Worm (Caenorhabditis elegans) whole organism, mixed stage, embryonic: ENCODE data around the gene nspc-9.

Experiments used
- bed-3 ChIP-seq: fragments of 200-800 bp; sonication (Bioruptor generic); optimal IDR thresholded peaks from 3 replicates; lab custom pipeline; 2018; ENCODE audit warnings: mild to moderate bottlenecking, missing genetic modification characterization, moderate library complexity, missing compliant biosample characterization
- blmp-1 ChIP-seq: fragments of 150-350 bp; optimal IDR thresholded peaks from 2 replicates; lab custom pipeline; 2014; ENCODE audit warnings: missing biosample characterization, missing genetic modification characterization
- ceh-39 ChIP-seq: fragments of 150-350 bp; optimal IDR thresholded peaks from 2 replicates; lab custom pipeline; 2014; ENCODE audit warnings: missing biosample characterization, missing genetic modification characterization
- ceh-43 ChIP-seq: fragments of 200-800 bp; sonication (Bioruptor generic); optimal IDR thresholded peaks from 2 replicates; lab custom pipeline; 2018; ENCODE audit warnings: mild to moderate bottlenecking, missing genetic modification characterization, moderate library complexity, missing compliant biosample characterization
- ceh-83 ChIP-seq: fragments of 200-800 bp; sonication (Bioruptor generic); optimal IDR thresholded peaks from 2 replicates; lab custom pipeline; 2018; ENCODE audit warnings: mild to moderate bottlenecking, missing genetic modification characterization, missing compliant biosample characterization
- ces-1 ChIP-seq: fragments of 150-350 bp; optimal IDR thresholded peaks from 2 replicates; lab custom pipeline; 2014; ENCODE audit warnings: missing biosample characterization, missing genetic modification reagents, missing genetic modification characterization
- cnd-1 ChIP-seq: fragments of 200-800 bp; sonication (Bioruptor generic); optimal IDR thresholded peaks from 2 replicates; lab custom pipeline; 2018; ENCODE audit warnings: mild to moderate bottlenecking, missing genetic modification characterization, missing compliant biosample characterization
- drap-1 ChIP-seq: fragments of 200-800 bp; sonication (Bioruptor generic); optimal IDR thresholded peaks from 3 replicates; lab custom pipeline; 2018; ENCODE audit warnings: mild to moderate bottlenecking, missing genetic modification characterization, missing compliant biosample characterization
- elt-1 ChIP-seq: sonication (generic microtip); optimal IDR thresholded peaks from 2 replicates; lab custom pipeline; 2017; ENCODE audit warnings: missing genetic modification characterization, mild to moderate bottlenecking, missing compliant biosample characterization, antibody characterized with exemption, moderate library complexity, borderline replicate concordance; ENCODE audit not compliant: insufficient read depth
- elt-3 ChIP-seq: fragments of 150-350 bp; optimal IDR thresholded peaks from 2 replicates; lab custom pipeline; 2014; ENCODE audit warnings: missing biosample characterization, missing genetic modification characterization
- flh-1 ChIP-seq: fragments of 200-800 bp; sonication (Bioruptor generic); optimal IDR thresholded peaks from 2 replicates; lab custom pipeline; 2018; ENCODE audit warnings: mild to moderate bottlenecking, missing genetic modification characterization, moderate library complexity, missing compliant biosample characterization
- ham-2 ChIP-seq: fragments of 200-800 bp; sonication (Bioruptor generic); optimal IDR thresholded peaks from 2 replicates; lab custom pipeline; 2018; ENCODE audit warnings: mild to moderate bottlenecking, missing genetic modification characterization, missing compliant biosample characterization
- hlh-1 ChIP-seq: fragments of 150-350 bp; optimal IDR thresholded peaks from 2 replicates; lab custom pipeline; 2014; ENCODE audit warnings: missing biosample characterization, missing genetic modification reagents, missing genetic modification characterization
- lin-32 ChIP-seq: fragments of 200-800 bp; sonication (Bioruptor generic); optimal IDR thresholded peaks from 2 replicates; lab custom pipeline; 2018; ENCODE audit warnings: mild to moderate bottlenecking, missing genetic modification characterization, missing compliant biosample characterization
- lsy-2 ChIP-seq: fragments of 150-350 bp; optimal IDR thresholded peaks from 2 replicates; lab custom pipeline; 2014; ENCODE audit warnings: missing biosample characterization, missing genetic modification characterization
- mab-5 ChIP-seq: fragments of 150-350 bp; optimal IDR thresholded peaks from 2 replicates; lab custom pipeline; 2014; ENCODE audit warnings: missing biosample characterization, missing genetic modification characterization
- mls-2 ChIP-seq: sonication (generic microtip); optimal IDR thresholded peaks from 2 replicates; lab custom pipeline; 2016; ENCODE audit warnings: mild to moderate bottlenecking, missing genetic modification characterization, moderate library complexity, missing compliant biosample characterization
- nhr-12 ChIP-seq: fragments of 150-350 bp; optimal IDR thresholded peaks from 2 replicates; lab custom pipeline; 2014; ENCODE audit warnings: missing biosample characterization, missing genetic modification characterization
- nhr-2 ChIP-seq: fragments of 150-350 bp; optimal IDR thresholded peaks from 2 replicates; lab custom pipeline; 2014; ENCODE audit warnings: missing biosample characterization, missing genetic modification characterization
- nhr-237 ChIP-seq: fragments of 150-350 bp; optimal IDR thresholded peaks from 2 replicates; lab custom pipeline; 2014; ENCODE audit warnings: missing biosample characterization, missing genetic modification characterization
- nhr-28 ChIP-seq: fragments of 150-350 bp; optimal IDR thresholded peaks from 2 replicates; lab custom pipeline; 2014; ENCODE audit warnings: missing biosample characterization, missing genetic modification characterization
- nhr-76 ChIP-seq: sonication (generic microtip); optimal IDR thresholded peaks from 2 replicates; lab custom pipeline; 2017; ENCODE audit warnings: missing biosample characterization, missing genetic modification characterization
- pha-4 ChIP-seq: fragments of 150-350 bp; optimal IDR thresholded peaks from 2 replicates; lab custom pipeline; 2018; ENCODE audit warnings: missing biosample characterization, missing genetic modification reagents, missing genetic modification characterization
- sem-2 ChIP-seq: fragments of 200-800 bp; sonication (Bioruptor generic); optimal IDR thresholded peaks from 2 replicates; lab custom pipeline; 2018; ENCODE audit warnings: mild to moderate bottlenecking, missing genetic modification characterization, missing compliant biosample characterization
- snpc-4 ChIP-seq: fragments of 150-350 bp; optimal IDR thresholded peaks from 2 replicates; lab custom pipeline; 2014; ENCODE audit warnings: missing biosample characterization, missing genetic modification characterization
- sptf-1 ChIP-seq: sonication (generic microtip); optimal IDR thresholded peaks from 2 replicates; lab custom pipeline; 2017; ENCODE audit warnings: mild to moderate bottlenecking, missing genetic modification characterization, moderate library complexity, missing compliant biosample characterization
- tbx-8 ChIP-seq: fragments of 200-800 bp; sonication (Bioruptor generic); optimal IDR thresholded peaks from 2 replicates; lab custom pipeline; 2018; ENCODE audit warnings: mild to moderate bottlenecking, missing genetic modification characterization, moderate library complexity, missing compliant biosample characterization
- unc-120 ChIP-seq: sonication (generic microtip); optimal IDR thresholded peaks from 2 replicates; lab custom pipeline; 2017; ENCODE audit warnings: missing genetic modification characterization, missing compliant biosample characterization; ENCODE audit not compliant: poor library complexity, severe bottlenecking
- unc-39 ChIP-seq: fragments of 150-350 bp; optimal IDR thresholded peaks from 2 replicates; lab custom pipeline; 2014; ENCODE audit warnings: missing biosample characterization, missing genetic modification characterization
- unc-62 ChIP-seq: fragments of 150-350 bp; optimal IDR thresholded peaks from 2 replicates; lab custom pipeline; 2014; ENCODE audit warnings: missing biosample characterization, missing genetic modification reagents, missing genetic modification characterization
- zip-8 ChIP-seq: fragments of 150-350 bp; optimal IDR thresholded peaks from 2 replicates; lab custom pipeline; 2014; ENCODE audit warnings: missing biosample characterization, missing genetic modification characterization
- ztf-11 ChIP-seq: fragments of 150-350 bp; optimal IDR thresholded peaks from 2 replicates; lab custom pipeline; 2014; ENCODE audit warnings: missing biosample characterization, missing genetic modification characterization

Gene nspc-9

ce11 chrX:12343279-12343678 is at the start of gene nspc-9, which contains the start of gene nspc-10:
Gene nspc-9, minus strand, starts transcription at chrX:12343379.
Gene nspc-10, plus strand, starts transcription at chrX:12343609.
- no peak for TF ChIP-seq lin-32
- no peak for TF ChIP-seq sptf-1 (tag; lab: Kevin White, UChicago)
- no peak for TF ChIP-seq elt-3 (tag; lab: Kevin White, UChicago)
- no peak for TF ChIP-seq ztf-11 (tag; lab: Kevin White, UChicago)
- no peak for TF ChIP-seq nhr-237 (tag; lab: Kevin White, UChicago)
- TF ChIP-seq cnd-1 (tag; lab: Kevin White, UChicago), result no peak
- TF ChIP-seq tbx-8 (GFP tag; lab: Kevin White, UChicago), result no peak
- TF ChIP-seq flh-1 (GFP tag; lab: Kevin White, UChicago), result no peak
- TF ChIP-seq hlh-1 (tag; lab: Kevin White, UChicago), result no peak
- no peak for TF ChIP-seq nhr-76 (tag; lab: Kevin White, UChicago)
- no peak for TF ChIP-seq ceh-43 (GFP tag; lab: Kevin White, UChicago)
- no peak for TF ChIP-seq nhr-12 (tag; lab: Kevin White, UChicago)
- no peak for TF ChIP-seq nhr-28 (tag; lab: Kevin White, UChicago)
- no peak for TF ChIP-seq mab-5 (tag; lab: Kevin White, UChicago)
- TF ChIP-seq nhr-2 (tag; lab: Kevin White, UChicago), result no peak
- no peak for TF ChIP-seq unc-62 (GFP tag; lab: Kevin White, UChicago)

- TF ChIP-seq mab-5 (tag; lab: Kevin White, UChicago) (no peak), tbx-8 (GFP tag; lab: Kevin White, UChicago) (no peak), unc-39 (tag; lab: Kevin White, UChicago) (no peak), snpc-4 (tag; lab: Kevin White, UChicago) (no peak), ces-1 (no peak), nhr-2 (tag; lab: Kevin White, UChicago) (no peak), blmp-1 (no peak), drap-1 (no peak), ceh-39 (no peak), elt-1 (tag; lab: Kevin White, UChicago) (no peak), nhr-12 (tag; lab: Kevin White, UChicago) (no peak), ceh-83 (no peak), nhr-28 (tag; lab: Kevin White, UChicago) (no peak), lsy-2 (tag; lab: Kevin White, UChicago) (no peak), nhr-237 (tag; lab: Kevin White, UChicago) (no peak), flh-1 (GFP tag; lab: Kevin White, UChicago) (no peak)
These were observed 48.2 kb upstream of the nspc-9 start, which contains the start of gene nekl-3 for ce11 chrX:12391380-12391779. Gene nekl-3, minus strand, starts transcription at chrX:12391480.

- TF ChIP-seq nhr-76 (tag; lab: Kevin White, UChicago), result no peak
- no peak for TF ChIP-seq hlh-1 (tag; lab: Kevin White, UChicago)
- TF ChIP-seq lsy-2 (tag; lab: Kevin White, UChicago), result no peak
- TF ChIP-seq snpc-4 (tag; lab: Kevin White, UChicago), result no peak
- TF ChIP-seq blmp-1, result no peak
- no peak for TF ChIP-seq lin-32
- TF ChIP-seq mls-2 (tag; lab: Kevin White, UChicago), result no peak
- no peak for TF ChIP-seq sem-2 (GFP tag; lab: Kevin White, UChicago)
- no peak for TF ChIP-seq cnd-1 (tag; lab: Kevin White, UChicago)
- no peak for TF ChIP-seq ces-1
- no peak for TF ChIP-seq ceh-43 (GFP tag; lab: Kevin White, UChicago)
- TF ChIP-seq tbx-8 (GFP tag; lab: Kevin White, UChicago), result no peak
- no peak for TF ChIP-seq unc-62 (GFP tag; lab: Kevin White, UChicago)
- no peak for TF ChIP-seq drap-1
- TF ChIP-seq bed-3, result no peak
- no peak for TF ChIP-seq pha-4
- no peak for TF ChIP-seq flh-1 (GFP tag; lab: Kevin White, UChicago)
- no peak for TF ChIP-seq ztf-11 (tag; lab: Kevin White, UChicago)
- TF ChIP-seq nhr-237 (tag; lab: Kevin White, UChicago), result no peak
- TF ChIP-seq mab-5 (tag; lab: Kevin White, UChicago), result no peak
These were observed 35.1 kb upstream of the nspc-9 start, which contains the start of gene glb-13 for ce11 chrX:12378293-12378692. Gene glb-13, minus strand, starts transcription at chrX:12378393.

- TF ChIP-seq drap-1, result no peak
- TF ChIP-seq mls-2 (tag; lab: Kevin White, UChicago), result no peak
- no peak for TF ChIP-seq flh-1 (GFP tag; lab: Kevin White, UChicago)
- no peak for TF ChIP-seq ham-2 (GFP tag; lab: Kevin White, UChicago)
- no peak for TF ChIP-seq zip-8 (tag; lab: Kevin White, UChicago)
- TF ChIP-seq unc-120 (tag; lab: Kevin White, UChicago), result no peak
- TF ChIP-seq tbx-8 (GFP tag; lab: Kevin White, UChicago), result no peak
- no peak for TF ChIP-seq unc-39 (tag; lab: Kevin White, UChicago)
These were observed 32.6 kb upstream of the nspc-9 start for ce11 chrX:12375783-12376182.
